Worm (Caenorhabditis elegans): ENCODE measurements around the gene Y32F6A.5.

Y32F6A.5 gene

ce11 chrV:10462066-10462465, 8.7 kb upstream of the Y32F6A.5 start, which contains the start of gene chw-1:
chw-1 (plus strand) TSS chrV:10462282.
- no peak for TF ChIP-seq lir-3 (tag; optimal IDR thresholded peaks at IDR 0.05)
- TF ChIP-seq lin-13 (GFP tag; optimal IDR thresholded peaks at IDR 0.05), result no peak
- peak in 1 of 2 experiments; percentile 94 for TF ChIP-seq unc-62 (GFP tag; optimal IDR thresholded peaks at IDR 0.05 in 1 of 2)
- no peak for TF ChIP-seq unc-62 (tag; optimal IDR thresholded peaks at IDR 0.05)

ce11 chrV:10460685-10461084, 7.3 kb upstream of the Y32F6A.5 start:
- TF ChIP-seq unc-62 (GFP tag; optimal IDR thresholded peaks at IDR 0.05 in 1 of 2), result peak in 1 of 2 experiments; percentile 82
- TF ChIP-seq unc-62 (tag; optimal IDR thresholded peaks at IDR 0.05), result no peak
- TF ChIP-seq duxl-1 (tag; optimal IDR thresholded peaks at IDR 0.05; ENCODE audit: poor library complexity), result no peak
- peak; percentile 4 for TF ChIP-seq nhr-28 (tag; optimal IDR thresholded peaks at IDR 0.05)

ce11 chrV:10457247-10457646, 3.8 kb upstream of the Y32F6A.5 start, which contains the start of gene F22E12.1:
F22E12.1 (minus strand) TSS chrV:10457347.
- TF ChIP-seq ztf-7 (tag; optimal IDR thresholded peaks at IDR 0.05) (no peak), ceh-28 (tag; optimal IDR thresholded peaks at IDR 0.05) (no peak), dmd-9 (GFP tag; IDR thresholded peaks at IDR 0.05) (no peak), zag-1 (tag; optimal IDR thresholded peaks at IDR 0.05) (no peak), nhr-28 (tag; optimal IDR thresholded peaks at IDR 0.05) (no peak), zfp-3 (GFP tag; conservative IDR thresholded peaks at IDR 0.05) (no peak), gei-8 (GFP tag; optimal IDR thresholded peaks at IDR 0.05) (no peak), R02D3.7 (tag; optimal IDR thresholded peaks at IDR 0.05) (no peak), mdt-29 (GFP tag; IDR thresholded peaks at IDR 0.05) (no peak), ceh-20 (GFP tag; IDR thresholded peaks at IDR 0.05) (no peak), hlh-11 (tag; optimal IDR thresholded peaks at IDR 0.05) (no peak), F44E2.7 (GFP tag; IDR thresholded peaks at IDR 0.05) (no peak), set-16 (GFP tag; IDR thresholded peaks at IDR 0.05) (no peak)

ce11 chrV:10456801-10457200, 3.4 kb upstream of the Y32F6A.5 start:
- TF ChIP-seq snpc-1.2 (GFP tag; IDR thresholded peaks at IDR 0.05), result 0 out of 2 replicates have a peak, but pooled peaks have one; percentile 46

- peak in 1 of 2 experiments; percentile 74; a peak in 1 of 4 replicates for TF ChIP-seq madf-5 (GFP tag; IDR thresholded peaks at IDR 0.05)
- TF ChIP-seq lin-1 (GFP tag; IDR thresholded peaks at IDR 0.05), result 0 out of 2 replicates have a peak, but pooled peaks have one; percentile 16
- TF ChIP-seq ctbp-1 (GFP tag; IDR thresholded peaks at IDR 0.05), result 0 out of 2 replicates have a peak, but pooled peaks have one; percentile 11
- TF ChIP-seq F26F4.8 (GFP tag; conservative IDR thresholded peaks at IDR 0.05), result peak; percentile 89
- TF ChIP-seq mxl-2 (GFP tag; conservative IDR thresholded peaks at IDR 0.05), result 0 out of 2 replicates have a peak, but pooled peaks have one; percentile 22
- TF ChIP-seq Y105C5A.15 (GFP tag; IDR thresholded peaks at IDR 0.05), result peak; percentile 61; the same call in 1 of the 2 replicates
- TF ChIP-seq lim-7 (GFP tag; IDR thresholded peaks at IDR 0.05), result peak; percentile 62; the same call in 1 of the 2 replicates
Observed at ce11 chrV:10450355-10450754, 3.0 kb downstream of the Y32F6A.5 start.

- 0 out of 2 replicates have a peak, but pooled peaks have one; percentile 9 for TF ChIP-seq dmd-6 (GFP tag; IDR thresholded peaks at IDR 0.05)
Observed at ce11 chrV:10449947-10450346, 3.5 kb downstream of the Y32F6A.5 start.

- TF ChIP-seq ceh-28 (tag; optimal IDR thresholded peaks at IDR 0.05), result peak; percentile 59
- no peak for TF ChIP-seq ama-1 (optimal IDR thresholded peaks at IDR 0.05)
- TF ChIP-seq ceh-20 (GFP tag; IDR thresholded peaks at IDR 0.05), result no peak
- TF ChIP-seq egl-27 (tag; optimal IDR thresholded peaks at IDR 0.05), result no peak
- no peak for TF ChIP-seq egl-43 (GFP tag; IDR thresholded peaks at IDR 0.05)
- peak; percentile 15 for TF ChIP-seq aha-1 (tag)
- peak in 1 of 2 experiments; percentile 36 for TF ChIP-seq lsy-2 (tag; optimal IDR thresholded peaks at IDR 0.05)
- no peak for TF ChIP-seq nhr-11 (tag; optimal IDR thresholded peaks at IDR 0.05)
- TF ChIP-seq lir-3 (tag; optimal IDR thresholded peaks at IDR 0.05), result no peak
- no peak for TF ChIP-seq ces-1 (GFP tag; optimal IDR thresholded peaks at IDR 0.05)
- peak; percentile 75 for TF ChIP-seq mes-2 (tag; optimal IDR thresholded peaks at IDR 0.05; ENCODE audit: poor library complexity, severe bottlenecking)
- TF ChIP-seq snpc-4 (tag; optimal IDR thresholded peaks at IDR 0.05), result no peak
- peak in 1 of 2 experiments; percentile 25 for TF ChIP-seq hif-1 (tag; optimal IDR thresholded peaks at IDR 0.05)
- no peak for TF ChIP-seq F44E2.7 (GFP tag; IDR thresholded peaks at IDR 0.05)
- no peak for TF ChIP-seq lim-7 (GFP tag; IDR thresholded peaks at IDR 0.05)
- peak; percentile 57 for TF ChIP-seq hlh-11 (tag; optimal IDR thresholded peaks at IDR 0.05)
Observed at ce11 chrV:10441135-10442024, 12.0 kb downstream of the Y32F6A.5 start, which contains the start of gene pap-1. pap-1 (plus strand) TSS chrV:10441974.
